Worm (Caenorhabditis elegans) whole organism, early embryonic: ENCODE measurements around the gene F40F9.3.

Source experiments
- B0310.2 ChIP-seq: sonication (generic microtip); optimal IDR thresholded peaks from 2 replicates; lab custom pipeline; 2016; ENCODE audit warnings: mild to moderate bottlenecking, missing genetic modification characterization, missing compliant biosample characterization
- F13C5.2 ChIP-seq: sonication (generic microtip); optimal IDR thresholded peaks from 2 replicates; lab custom pipeline; 2017; ENCODE audit warnings: mild to moderate bottlenecking, missing genetic modification characterization, inconsistent platforms, missing compliant biosample characterization
- aly-1 ChIP-seq: sonication (generic microtip); optimal IDR thresholded peaks from 2 replicates; lab custom pipeline; 2016; ENCODE audit warnings: missing genetic modification characterization, missing compliant biosample characterization
- ama-1 ChIP-seq: fragments of 150-350 bp; optimal IDR thresholded peaks from 2 replicates; lab custom pipeline; 2014
- ceh-13 ChIP-seq: fragments of 200-800 bp; sonication (Bioruptor generic); optimal IDR thresholded peaks from 2 replicates; lab custom pipeline; 2018; ENCODE audit warnings: mild to moderate bottlenecking, missing genetic modification characterization, missing compliant biosample characterization
- ceh-36 ChIP-seq: sonication (generic microtip); optimal IDR thresholded peaks from 2 replicates; lab custom pipeline; 2016; ENCODE audit warnings: missing genetic modification characterization, inconsistent platforms, missing compliant biosample characterization
- ets-7 ChIP-seq: sonication (generic microtip); optimal IDR thresholded peaks from 2 replicates; lab custom pipeline; 2016; ENCODE audit warnings: missing genotype, missing genetic modification characterization, missing compliant biosample characterization
- flt-1 ChIP-seq: fragments of 200-800 bp; sonication (Bioruptor generic); IDR thresholded peaks from 2 replicates; pipeline ENCODE4 v1.3.6; 2022; ENCODE audit warnings: missing genetic modification characterization, missing compliant biosample characterization
- hmbx-1 ChIP-seq: sonication (generic microtip); optimal IDR thresholded peaks from 2 replicates; lab custom pipeline; 2016; ENCODE audit warnings: mild to moderate bottlenecking, missing genetic modification characterization, missing compliant biosample characterization
- hmg-4 ChIP-seq: fragments of 200-800 bp; sonication (Bioruptor generic); optimal IDR thresholded peaks from 2 replicates; lab custom pipeline; 2018; ENCODE audit warnings: mild to moderate bottlenecking, missing genetic modification characterization, missing compliant biosample characterization
- hnd-1 ChIP-seq: sonication (generic microtip); optimal IDR thresholded peaks from 2 replicates; lab custom pipeline; 2016; ENCODE audit warnings: missing genetic modification characterization, missing compliant biosample characterization
- pes-1 ChIP-seq: fragments of 200-800 bp; sonication (Bioruptor generic); IDR thresholded peaks from 2 replicates; pipeline ENCODE4 v1.3.6; 2022; ENCODE audit warnings: missing genetic modification reagents, missing genetic modification characterization, missing compliant biosample characterization
- scrt-1 ChIP-seq: fragments of 200-800 bp; sonication (Bioruptor generic); IDR thresholded peaks from 2 replicates; pipeline ENCODE4 v1.3.6; 2022; ENCODE audit warnings: missing genetic modification characterization, missing compliant biosample characterization
- sea-1 ChIP-seq: fragments of 200-800 bp; sonication (Bioruptor generic); conservative IDR thresholded peaks from 2 replicates; pipeline ENCODE4 v1.3.6; 2022; ENCODE audit warnings: missing genetic modification characterization, missing compliant biosample characterization
- tbx-11 ChIP-seq: fragments of 200-800 bp; sonication (Bioruptor generic); IDR thresholded peaks from 2 replicates; pipeline ENCODE4 v1.3.6; 2022; ENCODE audit warnings: missing genetic modification characterization, missing compliant biosample characterization
- tbx-37 ChIP-seq: fragments of 200-800 bp; sonication (Bioruptor generic); conservative IDR thresholded peaks from 2 replicates; pipeline ENCODE4 v1.3.6; 2022; ENCODE audit warnings: missing genetic modification reagents, missing genetic modification characterization, missing compliant biosample characterization
- tra-4 ChIP-seq: sonication (generic microtip); optimal IDR thresholded peaks from 2 replicates; lab custom pipeline; 2017; ENCODE audit warnings: missing genetic modification characterization, missing compliant biosample characterization

The F40F9.3 gene

ce11 chrV:9712418-9713173 lies 2.4 kb upstream of the F40F9.3 start:
- TF ChIP-seq scrt-1 (GFP tag; lab: Robert Waterston, UW) (no peak), ceh-36 (tag; lab: Kevin White, UChicago) (no peak), pes-1 (GFP tag; lab: Robert Waterston, UW) (no peak)

- TF ChIP-seq flt-1 (GFP tag; lab: Robert Waterston, UW) (no peak), pes-1 (GFP tag; lab: Robert Waterston, UW) (no peak), F13C5.2 (tag; lab: Kevin White, UChicago) (no peak), sea-1 (GFP tag; lab: Robert Waterston, UW) (no peak), ceh-13 (GFP tag; lab: Kevin White, UChicago) (no peak), tbx-11 (no peak), aly-1 (no peak), scrt-1 (GFP tag; lab: Robert Waterston, UW) (no peak), ama-1 (lab: Kevin White, UChicago) (no peak), B0310.2 (tag; lab: Kevin White, UChicago) (no peak), hmbx-1 (tag; lab: Kevin White, UChicago) (no peak), tbx-37 (no peak), ets-7 (no peak), hnd-1 (tag; lab: Kevin White, UChicago) (no peak), ceh-36 (tag; lab: Kevin White, UChicago) (no peak), hmg-4 (GFP tag; lab: Kevin White, UChicago) (no peak), tra-4 (tag; lab: Kevin White, UChicago) (no peak)
Observed at ce11 chrV:9713532-9713931, 1.5 kb upstream of the F40F9.3 start, which contains the start of gene F40F9.10. Gene F40F9.10, minus strand, starts transcription at chrV:9713632.

ce11 chrV:9716397-9716796 lies 1.4 kb downstream of the F40F9.3 start, which contains the start of gene str-188:
Gene str-188, plus strand, starts transcription at chrV:9716697.
- TF ChIP-seq tbx-11 (no peak), hnd-1 (tag; lab: Kevin White, UChicago) (no peak), aly-1 (no peak), tbx-37 (no peak), pes-1 (GFP tag; lab: Robert Waterston, UW) (no peak), scrt-1 (GFP tag; lab: Robert Waterston, UW) (no peak), ama-1 (lab: Kevin White, UChicago) (no peak), hmbx-1 (tag; lab: Kevin White, UChicago) (no peak), flt-1 (GFP tag; lab: Robert Waterston, UW) (no peak), sea-1 (GFP tag; lab: Robert Waterston, UW) (no peak), ets-7 (no peak), B0310.2 (tag; lab: Kevin White, UChicago) (no peak), hmg-4 (GFP tag; lab: Kevin White, UChicago) (no peak), F13C5.2 (tag; lab: Kevin White, UChicago) (no peak), tra-4 (tag; lab: Kevin White, UChicago) (no peak), ceh-13 (GFP tag; lab: Kevin White, UChicago) (no peak), ceh-36 (tag; lab: Kevin White, UChicago) (no peak)

DNA sequence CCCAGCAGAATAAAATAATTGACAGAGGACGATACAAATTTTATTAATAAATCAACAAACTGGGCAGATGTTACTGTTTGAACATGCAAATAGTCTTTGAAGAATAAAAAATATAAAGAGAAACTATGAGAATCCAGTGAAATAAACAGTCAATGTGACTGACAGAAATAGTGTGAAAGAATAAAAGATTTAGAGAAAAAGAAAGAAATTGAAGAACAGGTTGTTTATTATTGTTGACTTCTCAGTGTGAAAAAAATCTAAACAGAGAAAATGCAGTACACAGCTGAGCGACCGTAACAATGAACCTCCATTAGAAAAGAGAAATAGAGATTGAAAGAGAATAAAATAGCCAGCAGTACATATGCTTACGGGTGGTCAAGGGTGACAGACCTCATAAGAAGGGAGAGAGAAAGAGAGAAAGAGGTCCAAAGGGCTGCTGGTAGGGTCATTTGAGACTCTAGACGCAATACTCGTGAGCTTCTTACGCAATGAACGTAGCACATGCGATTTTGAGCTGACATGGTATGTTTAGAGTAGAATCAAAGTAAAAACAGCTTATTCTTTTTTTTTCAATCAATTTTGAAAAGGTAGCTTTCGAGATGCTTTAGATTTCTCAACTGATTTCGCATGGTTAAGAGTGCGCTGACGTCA lies 9.1 kb downstream of the F40F9.3 start, which contains the start of gene slcr-46.3:
Gene slcr-46.3 (minus strand): TSS at position 86 of the 651 bp plus-strand sequence.
- TF ChIP-seq tbx-11 (no peak), ama-1 (lab: Kevin White, UChicago) (no peak), ceh-36 (tag; lab: Kevin White, UChicago) (no peak), B0310.2 (tag; lab: Kevin White, UChicago) (no peak)

ce11 chrV:9725719-9726118 lies 10.7 kb downstream of the F40F9.3 start:
- TF ChIP-seq scrt-1 (GFP tag; lab: Robert Waterston, UW) (no peak), tbx-37 (no peak)

DNA sequence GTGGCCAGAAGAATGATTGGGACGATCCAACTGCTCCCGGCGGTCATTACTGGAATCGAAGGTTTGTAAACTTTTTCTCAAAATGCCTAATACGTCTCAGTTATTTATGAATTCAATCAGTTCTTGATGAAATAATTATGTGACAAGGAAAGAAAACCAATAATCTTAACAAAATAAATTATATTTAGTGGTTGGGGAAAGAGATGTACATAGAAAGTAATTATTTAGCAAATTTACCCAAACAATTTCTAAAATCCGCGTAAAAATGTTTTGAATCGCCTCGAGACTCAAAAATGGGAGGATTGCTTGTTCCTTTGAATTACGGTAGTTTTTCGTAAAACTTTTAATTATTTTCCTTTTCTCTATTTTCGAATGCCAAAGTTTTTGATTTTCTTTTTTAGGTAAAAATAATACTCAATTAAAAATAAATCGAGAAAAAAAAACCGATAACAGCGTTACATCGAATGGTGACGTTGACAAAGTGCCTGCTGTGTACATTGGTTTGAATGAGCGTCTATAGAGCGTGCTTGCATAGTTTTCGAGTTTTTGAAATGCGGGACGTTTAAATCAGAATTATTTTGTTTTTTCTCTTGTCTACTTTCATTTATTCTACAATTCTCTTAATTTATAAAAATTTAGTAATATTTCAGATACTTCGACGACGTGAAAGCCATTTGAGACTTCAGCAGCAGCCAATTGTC lies 14.6 kb downstream of the F40F9.3 start, which contains the start of the genes aagr-3 and drap-1:
Gene aagr-3 (minus strand): TSS at position 51 of the 701 bp plus-strand sequence.
Gene drap-1 (plus strand): TSS at position 645 of the 701 bp plus-strand sequence.
- TF ChIP-seq tbx-11 = no peak
- TF ChIP-seq ets-7 = no peak
- no peak for TF ChIP-seq ceh-36 (tag; lab: Kevin White, UChicago)
- TF ChIP-seq sea-1 (GFP tag; lab: Robert Waterston, UW) = no peak
- TF ChIP-seq F13C5.2 (tag; lab: Kevin White, UChicago) = no peak
- TF ChIP-seq ceh-13 (GFP tag; lab: Kevin White, UChicago) = no peak
- TF ChIP-seq scrt-1 (GFP tag; lab: Robert Waterston, UW) = no peak
- TF ChIP-seq flt-1 (GFP tag; lab: Robert Waterston, UW) = no peak
- TF ChIP-seq hnd-1 (tag; lab: Kevin White, UChicago) = no peak
- TF ChIP-seq hmg-4 (GFP tag; lab: Kevin White, UChicago) = no peak
- TF ChIP-seq pes-1 (GFP tag; lab: Robert Waterston, UW) = no peak
